Fruit fly (Drosophila melanogaster) whole organism, prepupa: ENCODE measurements around the gene Cals.
A peak's percentile ranks its signal among the peaks of the same experiment; 100 is the strongest.

Experiments
- Blimp-1 ChIP-seq: fragments of 200-800 bp; sonication (Bioruptor generic); optimal IDR thresholded peaks from 3 replicates; lab custom pipeline; 2017; ENCODE audit warnings: missing biosample characterization, missing genetic modification characterization, mild to moderate bottlenecking, moderate library complexity, missing genetic modification reagents
- CG10631 ChIP-seq: fragments of 200-800 bp; sonication (Bioruptor generic); optimal IDR thresholded peaks from 2 replicates; lab custom pipeline; 2016; ENCODE audit warnings: missing biosample characterization, missing genetic modification characterization
- CG10669 ChIP-seq: fragments of 200-800 bp; sonication (Bioruptor generic); optimal IDR thresholded peaks from 3 replicates; lab custom pipeline; 2018; ENCODE audit warnings: missing biosample characterization, mild to moderate bottlenecking, missing genetic modification characterization, moderate library complexity
- CG11294 ChIP-seq: fragments of 200-800 bp; sonication (Bioruptor generic); IDR thresholded peaks from 2 replicates; pipeline ENCODE4 v1.3.6; 2022; ENCODE audit warnings: missing biosample characterization, missing genetic modification characterization
- CG11762 ChIP-seq: fragments of 200-800 bp; sonication (Bioruptor generic); optimal IDR thresholded peaks from 3 replicates; lab custom pipeline; 2016; ENCODE audit warnings: missing biosample characterization, missing genetic modification characterization; ENCODE audit not compliant: insufficient read depth
- CG15336 ChIP-seq: fragments of 200-800 bp; sonication (Bioruptor generic); IDR thresholded peaks from 2 replicates; pipeline ENCODE4 v1.3.6; 2022; ENCODE audit warnings: missing biosample characterization, missing genetic modification characterization
- CG3032 ChIP-seq: fragments of 200-800 bp; optimal IDR thresholded peaks from 2 replicates; lab custom pipeline; 2019; ENCODE audit warnings: missing biosample characterization, mild to moderate bottlenecking, missing genetic modification characterization, moderate library complexity
- CG31627 ChIP-seq: fragments of 200-800 bp; sonication (Bioruptor generic); optimal IDR thresholded peaks from 3 replicates; lab custom pipeline; 2016; ENCODE audit warnings: missing biosample characterization, missing genetic modification characterization
- CG34406 ChIP-seq: fragments of 200-800 bp; sonication (Bioruptor generic); optimal IDR thresholded peaks from 3 replicates; lab custom pipeline; 2016; ENCODE audit warnings: missing biosample characterization, missing genetic modification characterization
- CG3919 ChIP-seq: fragments of 200-800 bp; sonication (Bioruptor generic); optimal IDR thresholded peaks from 3 replicates; lab custom pipeline; 2016; ENCODE audit warnings: missing biosample characterization, missing genetic modification characterization
- CG4318 ChIP-seq: fragments of 200-800 bp; sonication (Bioruptor generic); optimal IDR thresholded peaks from 3 replicates; lab custom pipeline; 2017; ENCODE audit warnings: missing biosample characterization, mild to moderate bottlenecking, missing genetic modification characterization
- CG6163 ChIP-seq: fragments of 200-800 bp; sonication (Bioruptor generic); IDR thresholded peaks from 3 replicates; pipeline ENCODE4 v1.3.6; 2022; ENCODE audit warnings: missing biosample characterization, missing genetic modification characterization
- CG6276 ChIP-seq: fragments of 200-800 bp; sonication (Bioruptor generic); optimal IDR thresholded peaks from 2 replicates; lab custom pipeline; 2017; ENCODE audit warnings: missing biosample characterization, mild to moderate bottlenecking, missing genetic modification characterization
- CG6854 ChIP-seq: fragments of 200-800 bp; sonication (Bioruptor generic); optimal IDR thresholded peaks from 2 replicates; lab custom pipeline; 2017; ENCODE audit warnings: missing biosample characterization, mild to moderate bottlenecking, missing genetic modification characterization
- CG7368 ChIP-seq: fragments of 200-800 bp; sonication (Bioruptor generic); optimal IDR thresholded peaks from 3 replicates; lab custom pipeline; 2016; ENCODE audit warnings: missing biosample characterization, missing genetic modification characterization
- CG8119 ChIP-seq: fragments of 200-800 bp; sonication (Bioruptor generic); IDR thresholded peaks from 3 replicates; pipeline ENCODE4 v1.3.6; 2022; ENCODE audit warnings: missing biosample characterization, missing genetic modification characterization
- CG8319 ChIP-seq: fragments of 200-800 bp; sonication (Bioruptor generic); optimal IDR thresholded peaks from 3 replicates; lab custom pipeline; 2016; ENCODE audit warnings: missing biosample characterization, missing genetic modification characterization
- Eip93F ChIP-seq: fragments of 200-800 bp; sonication (Bioruptor generic); optimal IDR thresholded peaks from 2 replicates; lab custom pipeline; 2016; ENCODE audit warnings: missing biosample characterization, mild to moderate bottlenecking, missing genetic modification characterization
- Ets96B ChIP-seq: fragments of 200-800 bp; optimal IDR thresholded peaks from 2 replicates; lab custom pipeline; 2019; ENCODE audit warnings: missing biosample characterization, mild to moderate bottlenecking, missing genetic modification characterization, moderate library complexity
- Hr38 ChIP-seq: sonication (Bioruptor generic); optimal IDR thresholded peaks from 2 replicates; lab custom pipeline; 2016; ENCODE audit warnings: missing biosample characterization, missing genetic modification characterization
- Met ChIP-seq: fragments of 200-800 bp; sonication (Bioruptor generic); optimal IDR thresholded peaks from 3 replicates; lab custom pipeline; 2016; ENCODE audit warnings: missing biosample characterization, missing genetic modification characterization
- Smox ChIP-seq: fragments of 200-800 bp; sonication (Bioruptor generic); optimal IDR thresholded peaks from 3 replicates; lab custom pipeline; 2016; ENCODE audit warnings: missing biosample characterization, missing genetic modification characterization
- Sox102F ChIP-seq: fragments of 200-800 bp; sonication (Bioruptor generic); optimal IDR thresholded peaks from 2 replicates; lab custom pipeline; 2016; ENCODE audit warnings: missing biosample characterization, mild to moderate bottlenecking, missing genetic modification characterization
- Sox14 ChIP-seq: fragments of 200-800 bp; sonication (Bioruptor generic); optimal IDR thresholded peaks from 3 replicates; lab custom pipeline; 2016; ENCODE audit warnings: missing biosample characterization, missing genetic modification characterization
- achi ChIP-seq: fragments of 200-800 bp; sonication (Bioruptor generic); optimal IDR thresholded peaks from 3 replicates; lab custom pipeline; 2016; ENCODE audit warnings: missing biosample characterization, missing genetic modification characterization
- acj6 ChIP-seq: fragments of 200-800 bp; sonication (Bioruptor generic); optimal IDR thresholded peaks from 3 replicates; lab custom pipeline; 2016; ENCODE audit warnings: missing biosample characterization, missing genetic modification characterization
- dac ChIP-seq: fragments of 200-800 bp; sonication (Bioruptor generic); optimal IDR thresholded peaks from 2 replicates; lab custom pipeline; 2017; ENCODE audit warnings: missing biosample characterization, mild to moderate bottlenecking, missing genetic modification characterization
- eg ChIP-seq: fragments of 200-800 bp; sonication (Bioruptor generic); IDR thresholded peaks from 3 replicates; pipeline ENCODE4 v1.3.6; 2022; ENCODE audit warnings: missing biosample characterization, missing genetic modification characterization
- fd59A ChIP-seq: fragments of 200-800 bp; sonication (Bioruptor generic); optimal IDR thresholded peaks from 2 replicates; lab custom pipeline; 2017; ENCODE audit warnings: missing biosample characterization, mild to moderate bottlenecking, missing genetic modification characterization, missing genetic modification reagents
- fd85E ChIP-seq: fragments of 200-800 bp; sonication (Bioruptor generic); optimal IDR thresholded peaks from 3 replicates; lab custom pipeline; 2016; ENCODE audit warnings: missing biosample characterization, missing genetic modification characterization
- fkh ChIP-seq: fragments of 200-800 bp; sonication (Bioruptor generic); optimal IDR thresholded peaks from 3 replicates; lab custom pipeline; 2017; ENCODE audit warnings: missing biosample characterization, mild to moderate bottlenecking, missing genetic modification characterization, moderate library complexity
- lz ChIP-seq: fragments of 200-800 bp; sonication (Bioruptor generic); optimal IDR thresholded peaks from 3 replicates; lab custom pipeline; 2016; ENCODE audit warnings: missing biosample characterization, missing genetic modification characterization
- pdm3 ChIP-seq: fragments of 200-800 bp; sonication (Bioruptor generic); optimal IDR thresholded peaks from 3 replicates; lab custom pipeline; 2016; ENCODE audit warnings: missing biosample characterization, missing genetic modification characterization
- salr ChIP-seq, 2 experiments: fragments of 200-800 bp; sonication (Bioruptor generic); optimal IDR thresholded peaks; 3 replicates each; lab custom pipeline; 2016 to 2018; ENCODE audit warnings: missing biosample characterization in 2 of 2, missing genetic modification characterization in 2 of 2, mild to moderate bottlenecking in 1 of 2
- ss ChIP-seq, 2 experiments: fragments of 200-800 bp; sonication (Bioruptor generic); optimal IDR thresholded peaks; 2 replicates in 1 of 2; 3 replicates in 1 of 2; lab custom pipeline; 2017 to 2018; ENCODE audit warnings: mild to moderate bottlenecking in 2 of 2, missing biosample characterization in 2 of 2, missing genetic modification characterization in 2 of 2, moderate library complexity in 1 of 2
- svp ChIP-seq: fragments of 200-800 bp; sonication (Bioruptor generic); peaks from one replicate; lab custom pipeline; 2016; ENCODE audit warnings: missing biosample characterization, missing genetic modification characterization
- topi ChIP-seq: fragments of 200-800 bp; sonication (Bioruptor generic); optimal IDR thresholded peaks from 3 replicates; lab custom pipeline; 2016; ENCODE audit warnings: missing biosample characterization, missing genetic modification characterization
- vri ChIP-seq: fragments of 200-800 bp; sonication (Bioruptor generic); optimal IDR thresholded peaks from 3 replicates; lab custom pipeline; 2016; ENCODE audit warnings: missing biosample characterization, mild to moderate bottlenecking, missing genetic modification characterization

The Cals gene

dm6 chr4:1146456-1146855 is 23.3 kb upstream of the Cals start:
- TF ChIP-seq pdm3 (GFP tag; lab: Kevin White, UChicago) (peak; percentile 4), Sox102F (GFP tag; lab: Kevin White, UChicago) (no peak), lz (GFP tag; lab: Kevin White, UChicago) (peak; percentile 24), CG10669 (GFP tag; lab: Kevin White, UChicago) (no peak), CG31627 (GFP tag; lab: Kevin White, UChicago) (peak; percentile 10)

DNA sequence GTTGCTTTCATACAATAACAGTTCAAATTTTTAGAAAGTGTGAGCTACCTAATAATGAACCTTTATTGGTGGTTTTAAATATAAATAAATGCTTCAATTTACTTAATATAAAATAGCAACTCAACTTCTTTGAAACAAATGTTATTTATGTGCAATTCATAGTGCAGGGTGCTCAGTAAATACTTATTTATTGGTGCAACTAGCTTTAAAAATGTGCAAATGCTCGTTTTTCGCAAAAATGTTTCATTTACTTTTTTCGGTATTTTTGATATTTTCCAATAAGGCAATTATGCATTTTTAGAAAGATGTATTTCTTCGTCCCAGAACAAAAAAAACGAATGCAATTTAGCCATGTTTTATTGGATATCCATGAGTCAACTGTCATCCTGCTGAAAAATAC is 21.6 kb upstream of the Cals start:
- TF ChIP-seq CG6854 (GFP tag; lab: Kevin White, UChicago) (no peak), CG8119 (GFP tag; lab: Robert Waterston, UW) (no peak), CG7368 (no peak), CG15336 (GFP tag; lab: Robert Waterston, UW) (no peak), Blimp-1 (no peak), Met (GFP tag; lab: Kevin White, UChicago) (no peak), CG10631 (GFP tag; lab: Kevin White, UChicago) (no peak), Sox14 (GFP tag; lab: Kevin White, UChicago) (no peak), achi (GFP tag; lab: Kevin White, UChicago) (no peak), vri (GFP tag; lab: Kevin White, UChicago) (no peak), CG3032 (tag; lab: Kevin White, UChicago) (no peak), CG3919 (GFP tag; lab: Kevin White, UChicago) (no peak), Eip93F (GFP tag; lab: Kevin White, UChicago) (no peak), acj6 (GFP tag; lab: Kevin White, UChicago) (no peak)

dm6 chr4:1127000-1127399 is 3.8 kb upstream of the Cals start:
- TF ChIP-seq Eip93F (GFP tag; lab: Kevin White, UChicago) (no peak), CG11762 (no peak), svp (no peak)

DNA sequence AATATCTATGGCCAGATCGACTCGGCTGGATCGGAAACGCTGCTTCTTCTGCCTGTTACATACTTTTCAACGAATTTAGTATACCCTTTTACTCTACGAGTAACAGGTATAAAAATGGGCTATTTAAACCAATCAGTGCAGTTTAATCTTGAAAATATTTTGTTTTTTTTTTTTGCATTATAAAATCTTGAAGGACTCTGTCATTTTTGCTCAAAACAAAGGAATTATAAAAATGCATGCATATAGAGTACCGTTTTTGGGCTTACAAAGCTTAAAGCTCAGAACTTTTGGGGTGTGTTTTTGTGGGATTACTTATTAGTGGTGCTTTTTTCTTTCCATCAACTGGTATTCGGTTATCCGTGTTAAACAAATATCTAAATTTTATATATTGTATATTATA is 3.1 kb upstream of the Cals start, which contains the start of gene CG11155:
Gene CG11155 (plus strand): TSS at position 313 of the 400 bp plus-strand sequence.
- TF ChIP-seq Met (GFP tag; lab: Kevin White, UChicago), result no peak
- TF ChIP-seq salr (GFP tag; optimal IDR thresholded peaks at IDR 0.05; lab: Kevin White, UChicago), result no peak
- no peak for TF ChIP-seq Hr38 (GFP tag; lab: Kevin White, UChicago)
- TF ChIP-seq fd85E (GFP tag; lab: Kevin White, UChicago), result no peak
- no peak for TF ChIP-seq dac (GFP tag; lab: Kevin White, UChicago)
- TF ChIP-seq Ets96B (tag; lab: Kevin White, UChicago), result no peak
- TF ChIP-seq fkh (GFP tag; lab: Kevin White, UChicago), result no peak
- TF ChIP-seq Blimp-1, result no peak
- no peak for TF ChIP-seq vri (GFP tag; lab: Kevin White, UChicago)
- no peak for TF ChIP-seq fd59A (GFP tag; lab: Kevin White, UChicago)
- TF ChIP-seq CG6276 (GFP tag; lab: Kevin White, UChicago), result no peak
- no peak for TF ChIP-seq eg (GFP tag; lab: Robert Waterston, UW)
- no peak for TF ChIP-seq CG11294 (GFP tag; lab: Robert Waterston, UW)
- TF ChIP-seq CG8319, result no peak
- TF ChIP-seq, all 60 proteins: peak for 0

DNA sequence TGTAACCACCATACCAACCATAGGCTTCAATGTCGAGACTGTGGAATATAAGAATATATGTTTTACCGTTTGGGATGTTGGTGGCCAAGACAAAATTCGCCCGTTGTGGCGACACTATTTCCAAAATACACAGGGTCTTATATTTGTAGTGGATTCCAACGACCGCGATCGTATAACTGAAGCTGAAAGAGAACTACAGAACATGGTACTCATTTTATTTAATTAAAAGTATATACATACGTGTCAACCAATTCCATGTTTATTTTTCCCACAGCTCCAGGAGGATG is 1.3 kb upstream of the Cals start:
- TF ChIP-seq CG34406 (GFP tag; lab: Kevin White, UChicago) (no peak), ss (GFP tag; optimal IDR thresholded peaks at IDR 0.05; lab: Kevin White, UChicago) (no peak), svp (no peak), CG7368 (no peak), CG6276 (GFP tag; lab: Kevin White, UChicago) (no peak), CG6163 (GFP tag; lab: Robert Waterston, UW) (no peak), CG11762 (no peak), Smox (GFP tag; lab: Kevin White, UChicago) (no peak), topi (GFP tag; lab: Kevin White, UChicago) (no peak), CG4318 (GFP tag; lab: Kevin White, UChicago) (no peak), CG8119 (GFP tag; lab: Robert Waterston, UW) (no peak)
